Worm (Caenorhabditis elegans) whole organism, L3 larva: Measurements from ENCODE around the gene srh-116.

Experiments
- R02D3.7 ChIP-seq: fragments of 150-350 bp; optimal IDR thresholded peaks from 2 replicates; lab custom pipeline; 2014; ENCODE audit warnings: missing biosample characterization, missing genetic modification characterization
- ZK546.5 ChIP-seq: sonication (generic microtip); optimal IDR thresholded peaks from 2 replicates; lab custom pipeline; 2017; ENCODE audit warnings: missing biosample characterization, missing genetic modification characterization
- aly-2 ChIP-seq: fragments of 150-350 bp; optimal IDR thresholded peaks from 2 replicates; lab custom pipeline; 2014; ENCODE audit warnings: missing biosample characterization, missing genetic modification characterization
- ama-1 ChIP-seq: fragments of 150-350 bp; optimal IDR thresholded peaks from 2 replicates; lab custom pipeline; 2018
- ceh-16 ChIP-seq: sonication (generic microtip); optimal IDR thresholded peaks from 2 replicates; lab custom pipeline; 2017; ENCODE audit warnings: missing biosample characterization, missing genetic modification characterization
- ceh-28 ChIP-seq: fragments of 150-350 bp; optimal IDR thresholded peaks from 2 replicates; lab custom pipeline; 2014; ENCODE audit warnings: missing biosample characterization, missing genetic modification reagents, missing genetic modification characterization
- daf-12 ChIP-seq: fragments of 150-350 bp; optimal IDR thresholded peaks from 2 replicates; lab custom pipeline; 2014; ENCODE audit warnings: missing biosample characterization, missing genetic modification reagents, missing genetic modification characterization
- egl-5 ChIP-seq: fragments of 150-350 bp; optimal IDR thresholded peaks from 2 replicates; lab custom pipeline; 2017; ENCODE audit warnings: missing biosample characterization, missing genetic modification reagents, missing genetic modification characterization, inconsistent platforms
- elt-1 ChIP-seq: fragments of 150-350 bp; optimal IDR thresholded peaks from 2 replicates; lab custom pipeline; 2014; ENCODE audit warnings: missing biosample characterization, missing genetic modification characterization
- elt-2 ChIP-seq: sonication (generic microtip); optimal IDR thresholded peaks from 2 replicates; lab custom pipeline; 2016; ENCODE audit warnings: missing genetic modification reagents, mild to moderate bottlenecking, missing genetic modification characterization, missing compliant biosample characterization
- elt-3 ChIP-seq, 3 experiments: fragments of 150-350 bp in 1 of 3; sonication (generic microtip) in 2 of 3; optimal IDR thresholded peaks; 2 replicates in 2 of 3; 4 replicates in 1 of 3; lab custom pipeline; 2014 to 2017; ENCODE audit warnings: missing biosample characterization in 3 of 3, missing genetic modification characterization in 3 of 3
- eor-1 ChIP-seq, 2 experiments: fragments of 150-350 bp; optimal IDR thresholded peaks; 2 replicates each; lab custom pipeline; 2014 to 2018; ENCODE audit warnings: missing biosample characterization in 2 of 2, missing genetic modification characterization in 2 of 2
- fkh-10 ChIP-seq: sonication (generic microtip); optimal IDR thresholded peaks from 2 replicates; lab custom pipeline; 2017; ENCODE audit warnings: missing biosample characterization, missing genetic modification reagents, missing genetic modification characterization
- fkh-2 ChIP-seq: fragments of 150-350 bp; optimal IDR thresholded peaks from 2 replicates; lab custom pipeline; 2014; ENCODE audit warnings: missing biosample characterization, missing genetic modification reagents, missing genetic modification characterization
- hmg-11 ChIP-seq: sonication (generic microtip); optimal IDR thresholded peaks from 2 replicates; lab custom pipeline; 2016; ENCODE audit warnings: missing genetic modification characterization, missing compliant biosample characterization
- lin-15B ChIP-seq: fragments of 150-350 bp; optimal IDR thresholded peaks from 2 replicates; lab custom pipeline; 2014; ENCODE audit warnings: missing biosample characterization, missing genetic modification characterization
- lsy-12 ChIP-seq: sonication (generic microtip); optimal IDR thresholded peaks from 2 replicates; lab custom pipeline; 2016; ENCODE audit warnings: mild to moderate bottlenecking, missing genetic modification characterization, missing compliant biosample characterization
- mdl-1 ChIP-seq: fragments of 150-350 bp; optimal IDR thresholded peaks from 2 replicates; lab custom pipeline; 2014; ENCODE audit warnings: missing biosample characterization, missing genetic modification characterization
- mml-1 ChIP-seq: fragments of 150-350 bp; sonication (generic microtip); optimal IDR thresholded peaks from 3 replicates; lab custom pipeline; 2014; ENCODE audit warnings: missing biosample characterization, missing genetic modification characterization
- nfya-1 ChIP-seq: sonication (generic microtip); optimal IDR thresholded peaks from 2 replicates; lab custom pipeline; 2017; ENCODE audit warnings: missing genetic modification characterization, mild to moderate bottlenecking, missing compliant biosample characterization, antibody characterized with exemption, moderate library complexity; ENCODE audit not compliant: insufficient read depth
- nhr-11 ChIP-seq: fragments of 150-350 bp; optimal IDR thresholded peaks from 2 replicates; lab custom pipeline; 2014; ENCODE audit warnings: missing biosample characterization, missing genetic modification characterization
- nhr-12 ChIP-seq: fragments of 150-350 bp; optimal IDR thresholded peaks from 2 replicates; lab custom pipeline; 2014; ENCODE audit warnings: missing biosample characterization, missing genetic modification characterization
- nhr-23 ChIP-seq: fragments of 150-350 bp; optimal IDR thresholded peaks from 2 replicates; lab custom pipeline; 2014; ENCODE audit warnings: missing biosample characterization, missing genetic modification reagents, missing genetic modification characterization
- nhr-28 ChIP-seq: fragments of 150-350 bp; optimal IDR thresholded peaks from 2 replicates; lab custom pipeline; 2014; ENCODE audit warnings: missing biosample characterization, missing genetic modification characterization
- nhr-43 ChIP-seq: sonication (generic microtip); optimal IDR thresholded peaks from 2 replicates; lab custom pipeline; 2016; ENCODE audit warnings: mild to moderate bottlenecking, missing genetic modification characterization, missing compliant biosample characterization; ENCODE audit not compliant: poor library complexity, severe bottlenecking
- nhr-76 ChIP-seq: fragments of 150-350 bp; sonication (generic microtip); optimal IDR thresholded peaks from 5 replicates; lab custom pipeline; 2014; ENCODE audit warnings: missing biosample characterization, missing genetic modification characterization
- nhr-77 ChIP-seq: fragments of 150-350 bp; optimal IDR thresholded peaks from 2 replicates; lab custom pipeline; 2014; ENCODE audit warnings: missing biosample characterization, missing genetic modification characterization
- pha-4 ChIP-seq: fragments of 150-350 bp; optimal IDR thresholded peaks from 2 replicates; lab custom pipeline; 2014; ENCODE audit warnings: missing biosample characterization, missing genetic modification reagents, missing genetic modification characterization
- pqm-1 ChIP-seq: fragments of 150-350 bp; optimal IDR thresholded peaks from 2 replicates; lab custom pipeline; 2017; ENCODE audit warnings: missing biosample characterization, missing genetic modification characterization, inconsistent platforms
- sea-2 ChIP-seq: fragments of 150-350 bp; sonication (generic microtip); optimal IDR thresholded peaks from 4 replicates; lab custom pipeline; 2014; ENCODE audit warnings: missing biosample characterization, missing genetic modification reagents, missing genetic modification characterization
- skn-1 ChIP-seq: fragments of 150-350 bp; optimal IDR thresholded peaks from 2 replicates; lab custom pipeline; 2014; ENCODE audit warnings: missing biosample characterization, missing genetic modification characterization
- snpc-4 ChIP-seq: fragments of 150-350 bp; optimal IDR thresholded peaks from 2 replicates; lab custom pipeline; 2014; ENCODE audit warnings: missing biosample characterization, missing genetic modification characterization
- tbx-2 ChIP-seq: sonication (generic microtip); optimal IDR thresholded peaks from 2 replicates; lab custom pipeline; 2016; ENCODE audit warnings: mild to moderate bottlenecking, missing genetic modification characterization, missing compliant biosample characterization
- unc-39 ChIP-seq: sonication (generic microtip); optimal IDR thresholded peaks from 4 replicates; lab custom pipeline; 2017; ENCODE audit warnings: missing biosample characterization, missing genetic modification characterization
- unc-62 ChIP-seq: fragments of 150-350 bp; sonication (generic microtip); optimal IDR thresholded peaks from 4 replicates; lab custom pipeline; 2014; ENCODE audit warnings: missing biosample characterization, missing genetic modification reagents, missing genetic modification characterization
- zag-1 ChIP-seq: fragments of 150-350 bp; optimal IDR thresholded peaks from 2 replicates; lab custom pipeline; 2014; ENCODE audit warnings: missing biosample characterization, missing genetic modification characterization
- ztf-11 ChIP-seq: fragments of 150-350 bp; optimal IDR thresholded peaks from 2 replicates; lab custom pipeline; 2014; ENCODE audit warnings: missing biosample characterization, missing genetic modification characterization
- ztf-4 ChIP-seq: fragments of 150-350 bp; optimal IDR thresholded peaks from 2 replicates; lab custom pipeline; 2014; ENCODE audit warnings: missing biosample characterization, missing genetic modification characterization

The srh-116 gene

ce11 chrV:17261385-17261784, 6.5 kb upstream of the srh-116 start:
- TF ChIP-seq snpc-4, result peak; percentile 19
- no peak for TF ChIP-seq eor-1 (tag; optimal IDR thresholded peaks at IDR 0.05; lab: Kevin White, UChicago)

DNA sequence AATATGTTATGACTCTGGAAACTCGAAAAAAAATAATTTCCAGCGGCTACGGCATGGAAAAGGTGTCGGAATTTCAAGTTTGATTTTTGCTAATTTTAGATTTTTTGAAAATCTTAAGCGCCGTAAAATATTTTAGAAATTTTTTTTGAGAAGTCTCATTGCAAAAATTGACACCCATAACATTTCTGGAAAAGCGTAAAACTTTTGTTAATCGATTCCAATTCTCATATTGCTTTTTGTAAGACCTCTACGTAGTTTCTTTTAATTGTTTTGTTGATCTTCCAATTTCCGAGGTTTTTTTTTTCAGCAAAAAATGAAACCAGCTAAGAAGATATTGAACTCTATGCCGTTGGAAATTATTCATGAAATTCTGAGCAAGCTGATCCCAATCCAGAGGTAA, 3.9 kb upstream of the srh-116 start, which contains the start of gene fbxa-85:
fbxa-85 (plus strand) TSS at position 301 of the 400 bp plus-strand sequence.
- TF ChIP-seq zag-1 (tag; lab: Kevin White, UChicago) (no peak), lsy-12 (no peak), hmg-11 (tag; lab: Kevin White, UChicago) (no peak), sea-2 (GFP tag; lab: Kevin White, UChicago) (no peak), snpc-4 (no peak), aly-2 (tag; lab: Kevin White, UChicago) (no peak), pha-4 (tag; lab: Kevin White, UChicago) (no peak), tbx-2 (tag; lab: Kevin White, UChicago) (no peak), ZK546.5 (tag; lab: Kevin White, UChicago) (no peak), elt-1 (no peak), unc-39 (tag; lab: Kevin White, UChicago) (no peak), nhr-11 (tag; lab: Kevin White, UChicago) (no peak), skn-1 (no peak), elt-3 (tag; optimal IDR thresholded peaks at IDR 0.05; lab: Kevin White, UChicago) (no peak), mml-1 (no peak), nhr-12 (no peak)

DNA sequence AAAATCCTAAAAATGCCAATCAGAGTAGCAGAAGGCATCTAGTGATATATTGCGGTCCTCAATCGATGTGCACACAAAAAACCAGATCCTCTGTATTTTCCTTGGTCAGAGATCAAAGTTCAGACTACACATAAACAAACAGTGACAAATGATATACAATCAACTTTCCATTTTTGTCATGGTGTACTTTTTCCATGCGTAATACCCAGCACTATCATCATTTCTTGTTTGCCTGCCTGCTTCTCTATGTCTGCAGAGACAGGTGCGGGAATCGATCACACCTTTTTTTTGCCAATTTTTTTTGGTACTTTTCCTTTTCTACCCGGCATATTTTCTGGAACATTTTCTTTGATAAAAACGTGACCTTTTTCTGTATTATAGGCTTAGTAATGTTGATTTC, 3.3 kb upstream of the srh-116 start:
- TF ChIP-seq skn-1, result peak; percentile 72
- TF ChIP-seq pqm-1 (tag; lab: Kevin White, UChicago), result peak; percentile 14
- peak; percentile 50 for TF ChIP-seq elt-2 (tag; lab: Kevin White, UChicago)
- TF ChIP-seq ztf-11 (tag; lab: Kevin White, UChicago), result no peak
- no peak for TF ChIP-seq lsy-12
- TF ChIP-seq egl-5 (tag; lab: Kevin White, UChicago), result no peak
- no peak for TF ChIP-seq nhr-76 (tag; lab: Kevin White, UChicago)

DNA sequence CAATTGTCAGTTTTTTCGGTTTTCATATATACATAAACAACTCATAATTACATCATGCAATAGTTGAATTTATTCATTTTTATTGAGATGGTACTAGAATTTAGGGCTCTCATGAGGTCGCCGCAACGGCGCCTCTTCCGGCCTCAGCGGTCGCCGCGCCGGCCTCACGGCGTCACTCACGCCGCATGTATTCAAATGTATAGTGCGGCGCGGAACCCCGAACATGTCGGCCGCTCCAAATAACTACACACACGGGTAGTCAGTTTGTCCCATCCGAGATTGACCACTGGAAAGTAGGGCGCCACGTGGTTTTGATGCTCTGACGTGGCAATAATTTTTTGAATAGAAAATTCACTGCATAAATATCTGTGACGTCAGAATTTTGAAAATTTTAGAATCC, 2.7 kb upstream of the srh-116 start:
- TF ChIP-seq nhr-12 (no peak), nhr-28 (tag; lab: Kevin White, UChicago) (no peak), fkh-2 (no peak), snpc-4 (no peak), eor-1 (tag; optimal IDR thresholded peaks at IDR 0.05; lab: Kevin White, UChicago) (no peak), pqm-1 (tag; lab: Kevin White, UChicago) (no peak), ceh-16 (tag; lab: Kevin White, UChicago) (no peak), lin-15B (no peak), hmg-11 (tag; lab: Kevin White, UChicago) (no peak), ceh-28 (tag; lab: Kevin White, UChicago) (no peak), mdl-1 (tag; lab: Kevin White, UChicago) (no peak), nfya-1 (tag; lab: Kevin White, UChicago) (no peak), aly-2 (tag; lab: Kevin White, UChicago) (no peak), fkh-10 (GFP tag; lab: Kevin White, UChicago) (no peak), nhr-43 (tag; lab: Kevin White, UChicago) (no peak), elt-3 (tag; optimal IDR thresholded peaks at IDR 0.05; lab: Kevin White, UChicago) (no peak), R02D3.7 (tag; lab: Kevin White, UChicago) (no peak)

- TF ChIP-seq nhr-43 (tag; lab: Kevin White, UChicago), result no peak
- no peak for TF ChIP-seq fkh-2
- TF ChIP-seq skn-1, result no peak
- no peak for TF ChIP-seq zag-1 (tag; lab: Kevin White, UChicago)
- TF ChIP-seq nhr-23 (tag; lab: Kevin White, UChicago), result no peak
- TF ChIP-seq unc-62 (GFP tag; lab: Kevin White, UChicago), result no peak
- TF ChIP-seq hmg-11 (tag; lab: Kevin White, UChicago), result no peak
- TF ChIP-seq nfya-1 (tag; lab: Kevin White, UChicago), result no peak
- TF ChIP-seq nhr-76 (tag; lab: Kevin White, UChicago), result no peak
- no peak for TF ChIP-seq elt-3 (tag; optimal IDR thresholded peaks at IDR 0.05; lab: Kevin White, UChicago)
- TF ChIP-seq ZK546.5 (tag; lab: Kevin White, UChicago), result no peak
- no peak for TF ChIP-seq ztf-4 (tag; lab: Kevin White, UChicago)
- no peak for TF ChIP-seq nhr-77
- no peak for TF ChIP-seq ama-1
- TF ChIP-seq lin-15B, result no peak
- no peak for TF ChIP-seq daf-12 (tag; lab: Kevin White, UChicago)
- no peak for TF ChIP-seq elt-1
Observed at ce11 chrV:17255454-17255853, 526 bp upstream of the srh-116 start, which contains the start of gene srh-115. Gene srh-115, plus strand, starts transcription at chrV:17255754.
